Fruit fly (Drosophila melanogaster) whole organism, embryonic: ENCODE data around the gene PpV.

Source experiments
- Bgb ChIP-seq: fragments of 200-800 bp; sonication (Bioruptor generic); IDR thresholded peaks from 2 replicates; pipeline ENCODE4 v1.3.6; 2022; ENCODE audit warnings: missing biosample characterization, missing genetic modification characterization; ENCODE audit not compliant: partially characterized antibody
- CG10267 ChIP-seq: fragments of 200-800 bp; sonication (Bioruptor generic); optimal IDR thresholded peaks from 2 replicates; lab custom pipeline; 2018; ENCODE audit warnings: missing biosample characterization, mild to moderate bottlenecking, missing genetic modification characterization, moderate library complexity
- CG10543 ChIP-seq: fragments of 200-800 bp; sonication (Bioruptor generic); optimal IDR thresholded peaks from 3 replicates; lab custom pipeline; 2017; ENCODE audit warnings: missing biosample characterization, mild to moderate bottlenecking, missing genetic modification characterization, moderate library complexity
- CG10565 ChIP-seq: fragments of 200-800 bp; sonication (Bioruptor generic); optimal IDR thresholded peaks from 3 replicates; lab custom pipeline; 2016; ENCODE audit warnings: missing biosample characterization, mild to moderate bottlenecking, missing genetic modification characterization
- CG10654 ChIP-seq: fragments of 200-800 bp; sonication (Bioruptor generic); optimal IDR thresholded peaks from 2 replicates; lab custom pipeline; 2016; ENCODE audit warnings: missing biosample characterization, missing genetic modification characterization
- CG11695 ChIP-seq: fragments of 200-800 bp; sonication (Bioruptor generic); IDR thresholded peaks from 3 replicates; pipeline ENCODE4 v1.3.6; 2022; ENCODE audit warnings: missing biosample characterization, missing genetic modification characterization
- CG12071 ChIP-seq: fragments of 200-800 bp; sonication (Bioruptor generic); optimal IDR thresholded peaks from 3 replicates; lab custom pipeline; 2018; ENCODE audit warnings: missing biosample characterization, mild to moderate bottlenecking, missing genetic modification characterization
- CG16779 ChIP-seq: fragments of 200-800 bp; sonication (Bioruptor generic); IDR thresholded peaks from 2 replicates; pipeline ENCODE4 v1.3.6; 2022; ENCODE audit warnings: missing biosample characterization, missing genetic modification characterization
- CG17612 ChIP-seq: fragments of 200-800 bp; sonication (Bioruptor generic); IDR thresholded peaks from 2 replicates; pipeline ENCODE4 v1.3.6; 2022; ENCODE audit warnings: missing biosample characterization, missing genetic modification characterization
- CG17802 ChIP-seq: fragments of 200-800 bp; sonication (Bioruptor generic); optimal IDR thresholded peaks from 2 replicates; lab custom pipeline; 2018; ENCODE audit warnings: missing biosample characterization, mild to moderate bottlenecking, missing genetic modification characterization, moderate library complexity
- CG17829 ChIP-seq: fragments of 200-800 bp; optimal IDR thresholded peaks from 2 replicates; lab custom pipeline; 2019; ENCODE audit warnings: missing biosample characterization, mild to moderate bottlenecking, missing genetic modification characterization, moderate library complexity
- CG18599 ChIP-seq: fragments of 200-800 bp; sonication (Bioruptor generic); optimal IDR thresholded peaks from 3 replicates; lab custom pipeline; 2017; ENCODE audit warnings: missing biosample characterization, missing genetic modification characterization, mild to moderate bottlenecking, moderate library complexity, missing genetic modification reagents
- CG2678 ChIP-seq: fragments of 200-800 bp; sonication (Bioruptor generic); optimal IDR thresholded peaks from 3 replicates; lab custom pipeline; 2019; ENCODE audit warnings: missing biosample characterization, mild to moderate bottlenecking, missing genetic modification characterization, moderate library complexity
- CG32532 ChIP-seq: fragments of 200-800 bp; sonication (Bioruptor generic); IDR thresholded peaks from 2 replicates; pipeline ENCODE4 v1.3.6; 2022; ENCODE audit warnings: missing biosample characterization, missing genetic modification characterization
- CG33213 ChIP-seq: fragments of 200-800 bp; sonication (Bioruptor generic); optimal IDR thresholded peaks from 3 replicates; lab custom pipeline; 2016; ENCODE audit warnings: missing biosample characterization, missing genetic modification characterization
- CG33557 ChIP-seq: fragments of 200-800 bp; sonication (Bioruptor generic); optimal IDR thresholded peaks from 2 replicates; lab custom pipeline; 2019; ENCODE audit warnings: missing biosample characterization, mild to moderate bottlenecking, missing genetic modification characterization, moderate library complexity
- CG34376 ChIP-seq: fragments of 200-800 bp; sonication (Bioruptor generic); optimal IDR thresholded peaks from 2 replicates; lab custom pipeline; 2018; ENCODE audit warnings: missing biosample characterization, mild to moderate bottlenecking, missing genetic modification characterization
- CG4328 ChIP-seq: fragments of 200-800 bp; sonication (Bioruptor generic); optimal IDR thresholded peaks from 3 replicates; lab custom pipeline; 2017; ENCODE audit warnings: missing biosample characterization, missing genetic modification reagents, missing genetic modification characterization
- CG8281 ChIP-seq: fragments of 200-800 bp; sonication (Bioruptor generic); optimal IDR thresholded peaks from 2 replicates; lab custom pipeline; 2018; ENCODE audit warnings: missing biosample characterization, mild to moderate bottlenecking, missing genetic modification characterization, moderate library complexity
- CG9932 ChIP-seq: fragments of 200-800 bp; sonication (Bioruptor generic); IDR thresholded peaks from 2 replicates; pipeline ENCODE4 v1.3.6; 2022; ENCODE audit warnings: missing biosample characterization, missing genetic modification characterization
- Hmr ChIP-seq: fragments of 200-800 bp; sonication (Bioruptor generic); optimal IDR thresholded peaks from 3 replicates; lab custom pipeline; 2017; ENCODE audit warnings: mild to moderate bottlenecking, missing biosample characterization, missing genetic modification reagents, missing genetic modification characterization
- Lhr ChIP-seq: fragments of 200-800 bp; sonication (Bioruptor generic); optimal IDR thresholded peaks from 3 replicates; lab custom pipeline; 2017; ENCODE audit warnings: mild to moderate bottlenecking, missing biosample characterization, missing genetic modification reagents, missing genetic modification characterization
- Lpt ChIP-seq: fragments of >200 bp; optimal IDR thresholded peaks from 2 replicates; lab custom pipeline; 2018; ENCODE audit warnings: missing biosample characterization, missing genetic modification characterization
- Max ChIP-seq: fragments of 200-800 bp; sonication (Bioruptor generic); optimal IDR thresholded peaks from 2 replicates; lab custom pipeline; 2016; ENCODE audit warnings: missing biosample characterization, mild to moderate bottlenecking, missing genetic modification characterization
- Mrtf ChIP-seq: fragments of 200-800 bp; sonication (Bioruptor generic); IDR thresholded peaks from 3 replicates; pipeline ENCODE4 v1.3.6; 2022; ENCODE audit warnings: missing biosample characterization, missing genetic modification characterization
- Oli ChIP-seq: fragments of 200-800 bp; sonication (Bioruptor generic); optimal IDR thresholded peaks from 2 replicates; lab custom pipeline; 2018; ENCODE audit warnings: missing biosample characterization, mild to moderate bottlenecking, missing genetic modification characterization, moderate library complexity
- Opbp ChIP-seq: fragments of 200-800 bp; sonication (Bioruptor generic); IDR thresholded peaks from 3 replicates; pipeline ENCODE4 v1.3.6; 2022; ENCODE audit warnings: missing biosample characterization, missing genetic modification characterization; ENCODE audit not compliant: partially characterized antibody
- Pdp1 ChIP-seq, 2 experiments: fragments of 200-800 bp; sonication (Bioruptor generic); optimal IDR thresholded peaks; 3 replicates each; lab custom pipeline; 2016; ENCODE audit warnings: missing biosample characterization in 2 of 2, missing genetic modification characterization in 2 of 2, mild to moderate bottlenecking in 1 of 2, moderate library complexity in 1 of 2
- Rx ChIP-seq: fragments of 200-800 bp; sonication (Bioruptor generic); IDR thresholded peaks from 2 replicates; pipeline ENCODE4 v1.3.6; 2022; ENCODE audit warnings: missing biosample characterization, missing genetic modification characterization
- Scr ChIP-seq: fragments of 200-800 bp; sonication (Bioruptor generic); IDR thresholded peaks from 2 replicates; pipeline ENCODE4 v1.3.6; 2022; ENCODE audit warnings: missing biosample characterization, missing genetic modification characterization; ENCODE audit not compliant: partially characterized antibody
- Sox102F ChIP-seq: fragments of 200-800 bp; sonication (Bioruptor generic); optimal IDR thresholded peaks from 2 replicates; lab custom pipeline; 2018; ENCODE audit warnings: missing biosample characterization, mild to moderate bottlenecking, missing genetic modification characterization, moderate library complexity
- abd-A ChIP-seq: fragments of 200-800 bp; sonication (Bioruptor generic); optimal IDR thresholded peaks from 3 replicates; lab custom pipeline; 2019; ENCODE audit warnings: missing biosample characterization, mild to moderate bottlenecking, missing genetic modification characterization, moderate library complexity
- az2 ChIP-seq: fragments of 200-800 bp; sonication (Bioruptor generic); optimal IDR thresholded peaks from 3 replicates; lab custom pipeline; 2016; ENCODE audit warnings: missing biosample characterization, missing genetic modification characterization
- cas ChIP-seq: fragments of 200-800 bp; sonication (Bioruptor generic); IDR thresholded peaks from 2 replicates; pipeline ENCODE4 v1.3.6; 2022; ENCODE audit warnings: missing biosample characterization, missing genetic modification characterization
- crol ChIP-seq: fragments of 200-800 bp; sonication (Bioruptor generic); IDR thresholded peaks from 2 replicates; pipeline ENCODE4 v1.3.6; 2022; ENCODE audit warnings: missing biosample characterization, missing genetic modification characterization
- dimm ChIP-seq: fragments of 200-800 bp; sonication (Bioruptor generic); IDR thresholded peaks from 2 replicates; pipeline ENCODE4 v1.3.6; 2022; ENCODE audit warnings: missing biosample characterization, missing genetic modification characterization
- exex ChIP-seq: fragments of 200-800 bp; sonication (Bioruptor generic); optimal IDR thresholded peaks from 4 replicates; lab custom pipeline; 2018; ENCODE audit warnings: missing biosample characterization, mild to moderate bottlenecking, missing genetic modification characterization, moderate library complexity
- gcm2 ChIP-seq: fragments of 200-800 bp; sonication (Bioruptor generic); optimal IDR thresholded peaks from 2 replicates; lab custom pipeline; 2016; ENCODE audit warnings: missing biosample characterization, missing genetic modification characterization
- hb ChIP-seq: fragments of 200-800 bp; sonication (Bioruptor generic); IDR thresholded peaks from 3 replicates; pipeline ENCODE4 v1.3.6; 2022; ENCODE audit warnings: missing biosample characterization, missing genetic modification characterization; ENCODE audit not compliant: partially characterized antibody
- hth ChIP-seq: fragments of >200 bp; optimal IDR thresholded peaks from 2 replicates; lab custom pipeline; 2017; ENCODE audit warnings: inconsistent platforms
- nerfin-1 ChIP-seq: fragments of 200-800 bp; sonication (Bioruptor generic); optimal IDR thresholded peaks from 3 replicates; lab custom pipeline; 2019; ENCODE audit warnings: missing biosample characterization, mild to moderate bottlenecking, missing genetic modification characterization, moderate library complexity
- repo ChIP-seq: fragments of 200-800 bp; sonication (Bioruptor generic); optimal IDR thresholded peaks from 2 replicates; lab custom pipeline; 2016; ENCODE audit warnings: missing biosample characterization, missing genetic modification characterization
- sc ChIP-seq, 3 experiments: fragments of >200 bp in 2 of 3; fragments of 200-800 bp in 1 of 3; sonication (Bioruptor generic) in 1 of 3; optimal IDR thresholded peaks; 2 replicates in 2 of 3; 3 replicates in 1 of 3; lab custom pipeline; 2017; ENCODE audit warnings: mild to moderate bottlenecking in 1 of 3, missing biosample characterization in 1 of 3, missing genetic modification characterization in 1 of 3, missing genetic modification reagents in 1 of 3
- tap ChIP-seq: fragments of 200-800 bp; optimal IDR thresholded peaks from 3 replicates; lab custom pipeline; 2019; ENCODE audit warnings: missing biosample characterization, mild to moderate bottlenecking, missing genetic modification characterization, moderate library complexity
- tna ChIP-seq: fragments of 200-800 bp; sonication (Bioruptor generic); IDR thresholded peaks from 2 replicates; pipeline ENCODE4 v1.3.6; 2022; ENCODE audit warnings: missing biosample characterization, missing genetic modification characterization; ENCODE audit not compliant: partially characterized antibody
- tx ChIP-seq: fragments of 200-800 bp; sonication (Bioruptor generic); optimal IDR thresholded peaks from 2 replicates; lab custom pipeline; 2016; ENCODE audit warnings: missing biosample characterization, missing genetic modification characterization
- wor ChIP-seq: fragments of 200-800 bp; sonication (Bioruptor generic); IDR thresholded peaks from 2 replicates; pipeline ENCODE4 v1.3.6; 2022; ENCODE audit warnings: missing biosample characterization, missing genetic modification characterization
- zfh1 ChIP-seq: fragments of 200-800 bp; sonication (Bioruptor generic); IDR thresholded peaks from 3 replicates; pipeline ENCODE4 v1.3.6; 2022; ENCODE audit warnings: missing biosample characterization, missing genetic modification characterization

The PpV gene

dm6 chrX:6338738-6339614 lies 33.7 kb downstream of the PpV start (continued):
- TF ChIP-seq Opbp (GFP tag; lab: Robert Waterston, UW) (no peak), zfh1 (GFP tag; lab: Robert Waterston, UW) (0 out of 3 replicates have a peak, but pooled peaks have one; percentile 30), tna (GFP tag; lab: Robert Waterston, UW) (no peak), CG2678 (tag; lab: Kevin White, UChicago) (peak; percentile 41), CG17829 (no peak), abd-A (tag; lab: Kevin White, UChicago) (peak; percentile 18), hb (no peak), CG17612 (no peak), CG10565 (GFP tag; lab: Kevin White, UChicago) (no peak), Bgb (GFP tag; lab: Robert Waterston, UW) (no peak), crol (peak; percentile 76), CG33557 (no peak), CG12071 (GFP tag; lab: Kevin White, UChicago) (no peak), Scr (GFP tag; lab: Robert Waterston, UW) (no peak), Oli (peak; percentile 18), CG11695 (GFP tag; lab: Robert Waterston, UW) (0 out of 3 replicates have a peak, but pooled peaks have one; percentile 16), CG9932 (GFP tag; lab: Robert Waterston, UW) (peak; percentile 44), repo (GFP tag; lab: Kevin White, UChicago) (no peak), Rx (GFP tag; lab: Robert Waterston, UW) (no peak), Lpt (no peak), CG33213 (GFP tag; lab: Kevin White, UChicago) (no peak), Pdp1 (GFP tag; optimal IDR thresholded peaks at IDR 0.05; lab: Kevin White, UChicago) (peak; percentile 8 to 43), tap (tag; lab: Kevin White, UChicago) (no peak), Hmr (GFP tag; lab: Kevin White, UChicago) (peak; percentile 23), Max (no peak), az2 (GFP tag; lab: Kevin White, UChicago) (no peak), tx (GFP tag; lab: Kevin White, UChicago) (no peak), Lhr (GFP tag; lab: Kevin White, UChicago) (no peak), CG10267 (no peak), Sox102F (GFP tag; lab: Kevin White, UChicago) (peak; percentile 35), CG10654 (no peak), cas (GFP tag; lab: Robert Waterston, UW) (no peak), CG34376 (GFP tag; lab: Kevin White, UChicago) (peak; percentile 1), CG4328 (no peak), CG18599 (peak; percentile 10), CG32532 (GFP tag; lab: Robert Waterston, UW) (peak; percentile 46; the same call in 1 of the 2 replicates), sc (optimal IDR thresholded peaks at IDR 0.05; lab: Kevin White, UChicago) (no peak), sc (GFP tag; optimal IDR thresholded peaks at IDR 0.05; lab: Kevin White, UChicago) (no peak), gcm2 (GFP tag; lab: Kevin White, UChicago) (no peak), CG17802 (tag; lab: Kevin White, UChicago) (no peak), exex (tag; lab: Kevin White, UChicago) (no peak), nerfin-1 (no peak), dimm (GFP tag; lab: Robert Waterston, UW) (no peak), wor (no peak), Mrtf (no peak), CG8281 (tag; lab: Kevin White, UChicago) (no peak), CG10543 (GFP tag; lab: Kevin White, UChicago) (no peak), CG16779 (GFP tag; lab: Robert Waterston, UW) (no peak), hth (lab: Kevin White, UChicago) (no peak)
